Worm (Caenorhabditis elegans) whole organism, L4 larva: ENCODE data around the gene pdr-1.

Experiments
- F37D6.2 ChIP-seq: sonication (generic microtip); optimal IDR thresholded peaks from 2 replicates; lab custom pipeline; 2016; ENCODE audit warnings: mild to moderate bottlenecking, missing genetic modification characterization, missing compliant biosample characterization
- T20F7.1 ChIP-seq: fragments of 200-800 bp; sonication (Bioruptor generic); optimal IDR thresholded peaks from 2 replicates; lab custom pipeline; 2018; ENCODE audit warnings: mild to moderate bottlenecking, missing genetic modification characterization, missing compliant biosample characterization
- Y5F2A.4 ChIP-seq: fragments of 200-800 bp; sonication (Bioruptor generic); optimal IDR thresholded peaks from 2 replicates; lab custom pipeline; 2018; ENCODE audit warnings: mild to moderate bottlenecking, missing genetic modification characterization, missing compliant biosample characterization
- ama-1 ChIP-seq: fragments of 150-350 bp; optimal IDR thresholded peaks from 2 replicates; lab custom pipeline; 2014; ENCODE audit warnings: inconsistent platforms, mixed read lengths
- ceh-20 ChIP-seq: fragments of 200-800 bp; sonication (Bioruptor generic); IDR thresholded peaks from 2 replicates; pipeline ENCODE4 v1.3.6; 2022; ENCODE audit warnings: missing genetic modification reagents, missing genetic modification characterization, missing compliant biosample characterization
- ceh-62 ChIP-seq: sonication (generic microtip); optimal IDR thresholded peaks from 2 replicates; lab custom pipeline; 2017; ENCODE audit warnings: missing biosample characterization, missing genetic modification characterization
- daf-19 ChIP-seq: fragments of 200-800 bp; sonication (Bioruptor generic); conservative IDR thresholded peaks from 2 replicates; pipeline ENCODE4 v1.3.6; 2022; ENCODE audit warnings: missing genetic modification characterization, missing compliant biosample characterization
- dmd-8 ChIP-seq: fragments of 200-800 bp; sonication (Bioruptor generic); IDR thresholded peaks from 2 replicates; pipeline ENCODE4 v1.3.6; 2022; ENCODE audit warnings: missing genetic modification characterization, missing compliant biosample characterization
- duxl-1 ChIP-seq: sonication (generic microtip); optimal IDR thresholded peaks from 2 replicates; lab custom pipeline; 2016; ENCODE audit warnings: mild to moderate bottlenecking, missing genetic modification characterization, moderate library complexity, missing compliant biosample characterization; ENCODE audit not compliant: poor library complexity
- fos-1 ChIP-seq: fragments of 150-350 bp; optimal IDR thresholded peaks from 2 replicates; lab custom pipeline; 2014; ENCODE audit warnings: missing biosample characterization, missing genetic modification characterization
- lir-3 ChIP-seq: sonication (generic microtip); optimal IDR thresholded peaks from 2 replicates; lab custom pipeline; 2016; ENCODE audit warnings: mild to moderate bottlenecking, missing genetic modification characterization, missing compliant biosample characterization
- mdl-1 ChIP-seq, 2 experiments: fragments of 150-350 bp in 1 of 2; sonication (generic microtip) in 1 of 2; optimal IDR thresholded peaks; 2 replicates each; lab custom pipeline; 2014 to 2017; ENCODE audit warnings: missing biosample characterization in 2 of 2, missing genetic modification characterization in 2 of 2
- mep-1 ChIP-seq: fragments of 150-350 bp; sonication (generic microtip); optimal IDR thresholded peaks from 3 replicates; lab custom pipeline; 2014; ENCODE audit warnings: missing biosample characterization, missing genetic modification characterization
- mes-2 ChIP-seq: sonication (generic microtip); optimal IDR thresholded peaks from 2 replicates; lab custom pipeline; 2016; ENCODE audit warnings: missing genotype, mild to moderate bottlenecking, missing genetic modification characterization, missing compliant biosample characterization; ENCODE audit not compliant: poor library complexity, severe bottlenecking
- mxl-3 ChIP-seq: fragments of 200-800 bp; sonication (Bioruptor generic); optimal IDR thresholded peaks from 2 replicates; lab custom pipeline; 2018; ENCODE audit warnings: mild to moderate bottlenecking, missing genetic modification characterization, missing compliant biosample characterization
- nhr-11 ChIP-seq: fragments of 150-350 bp; optimal IDR thresholded peaks from 2 replicates; lab custom pipeline; 2014; ENCODE audit warnings: missing biosample characterization, missing genetic modification characterization
- nhr-237 ChIP-seq: sonication (generic microtip); optimal IDR thresholded peaks from 2 replicates; lab custom pipeline; 2017; ENCODE audit warnings: missing biosample characterization, missing genetic modification characterization
- nhr-42 ChIP-seq: fragments of 200-800 bp; sonication (Bioruptor generic); IDR thresholded peaks from 2 replicates; pipeline ENCODE4 v1.3.6; 2022; ENCODE audit warnings: missing genetic modification characterization, missing compliant biosample characterization
- nhr-76 ChIP-seq: fragments of 150-350 bp; optimal IDR thresholded peaks from 2 replicates; lab custom pipeline; 2014; ENCODE audit warnings: missing biosample characterization, missing genetic modification characterization
- spr-1 ChIP-seq: sonication (generic microtip); optimal IDR thresholded peaks from 2 replicates; lab custom pipeline; 2016; ENCODE audit warnings: mild to moderate bottlenecking, missing genetic modification characterization, missing compliant biosample characterization
- unc-39 ChIP-seq: sonication (generic microtip); optimal IDR thresholded peaks from 2 replicates; lab custom pipeline; 2017; ENCODE audit warnings: missing biosample characterization, missing genetic modification characterization
- unc-62 ChIP-seq, 3 experiments: fragments of 150-350 bp in 1 of 3; sonication (generic microtip); optimal IDR thresholded peaks in 2 of 3; peaks in 1 of 3; 1 replicate in 1 of 3; 2 replicates in 2 of 3; lab custom pipeline; 2014 to 2017; ENCODE audit warnings: missing biosample characterization in 3 of 3, missing genetic modification characterization in 3 of 3, missing genetic modification reagents in 3 of 3, missing genotype in 1 of 3
- vab-7 ChIP-seq: fragments of 200-800 bp; sonication (Bioruptor generic); IDR thresholded peaks from 2 replicates; pipeline ENCODE4 v1.3.6; 2022; ENCODE audit warnings: missing genetic modification reagents, missing genetic modification characterization, missing compliant biosample characterization

pdr-1 gene

ce11 chrIII:13770017-13770416 is 1.3 kb upstream of the pdr-1 start:
- TF ChIP-seq unc-62 (GFP tag; optimal IDR thresholded peaks at IDR 0.05 in 1 of 2; lab: Kevin White, UChicago) (peak in 1 of 2 experiments; percentile 96), unc-62 (tag; optimal IDR thresholded peaks at IDR 0.05; lab: Kevin White, UChicago) (no peak), fos-1 (tag; lab: Kevin White, UChicago) (no peak), ceh-62 (no peak), Y5F2A.4 (no peak), nhr-11 (tag; lab: Kevin White, UChicago) (no peak), lir-3 (tag; lab: Kevin White, UChicago) (no peak)
- TF ChIP-seq, all 104 proteins: peak for 1

DNA sequence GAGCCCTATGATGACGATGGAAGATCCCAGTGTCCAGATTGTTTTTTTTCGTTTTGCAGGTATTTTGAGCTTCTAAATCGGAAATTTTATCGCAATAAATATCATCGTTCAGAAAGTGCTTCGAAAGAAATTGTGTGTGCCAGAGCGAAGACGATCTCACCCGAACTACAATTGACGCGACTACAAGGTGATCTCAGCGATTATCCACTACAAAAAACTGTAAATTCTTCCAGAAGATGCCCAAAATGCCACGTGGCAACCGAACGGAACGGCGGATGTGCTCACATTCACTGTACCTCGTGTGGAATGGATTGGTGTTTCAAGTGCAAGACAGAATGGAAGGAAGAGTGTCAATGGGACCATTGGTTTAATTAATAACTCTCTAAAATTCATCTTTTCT is 1.6 kb downstream of the pdr-1 start, which contains the start of gene mdt-29:
mdt-29 (plus strand) TSS at position 301 of the 400 bp plus-strand sequence.
- TF ChIP-seq nhr-76 (no peak), unc-39 (tag; lab: Kevin White, UChicago) (no peak), dmd-8 (no peak), spr-1 (tag; lab: Kevin White, UChicago) (no peak), ama-1 (no peak), ceh-20 (GFP tag; lab: Robert Waterston, UW) (no peak), mep-1 (tag; lab: Kevin White, UChicago) (no peak), nhr-42 (GFP tag; lab: Robert Waterston, UW) (no peak), F37D6.2 (tag; lab: Kevin White, UChicago) (no peak), vab-7 (no peak), nhr-237 (tag; lab: Kevin White, UChicago) (no peak)

- TF ChIP-seq mxl-3 (GFP tag; lab: Kevin White, UChicago) (no peak), mdl-1 (tag; optimal IDR thresholded peaks at IDR 0.05; lab: Kevin White, UChicago) (peak in 1 of 2 experiments; percentile 32)
Observed at ce11 chrIII:13778816-13779215, 7.5 kb downstream of the pdr-1 start.

DNA sequence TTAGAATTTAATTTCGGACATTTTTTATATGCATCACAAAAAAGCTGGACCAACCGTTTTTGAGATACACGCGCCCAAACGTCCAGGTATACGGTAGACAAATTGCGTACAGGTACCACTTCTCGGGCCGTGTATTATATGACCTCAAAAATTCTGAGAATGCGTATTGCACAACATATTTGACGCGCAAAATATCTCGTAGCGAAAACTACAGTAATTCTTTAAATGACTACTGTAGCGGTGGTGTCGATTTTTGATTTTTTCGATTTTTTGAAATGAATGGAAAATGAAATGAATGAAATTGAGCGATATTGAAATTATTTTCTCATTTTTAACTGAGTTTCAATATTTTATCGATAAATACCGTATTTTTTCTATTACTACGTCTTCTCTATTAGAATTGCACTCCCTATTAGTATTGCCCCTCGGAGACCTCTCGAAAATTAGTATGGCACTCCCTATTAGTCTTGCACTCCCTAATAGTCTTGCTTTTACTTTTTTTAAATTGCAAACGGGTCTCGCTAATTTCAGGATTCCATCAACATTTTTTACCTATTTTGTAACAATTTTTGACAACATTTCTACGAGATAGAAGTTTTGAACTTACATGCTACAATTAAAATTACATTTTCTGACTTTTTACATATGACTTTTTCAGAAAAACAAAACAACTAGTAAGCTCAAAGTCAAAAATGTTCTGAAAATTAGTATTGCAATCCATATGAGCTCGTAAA is 8.2 kb downstream of the pdr-1 start:
- peak in 1 of 2 experiments; percentile 95 for TF ChIP-seq unc-62 (GFP tag; optimal IDR thresholded peaks at IDR 0.05 in 1 of 2; lab: Kevin White, UChicago)
- no peak for TF ChIP-seq unc-62 (tag; optimal IDR thresholded peaks at IDR 0.05; lab: Kevin White, UChicago)
- TF ChIP-seq mes-2 (tag; lab: Kevin White, UChicago), result peak; percentile 39
- no peak for TF ChIP-seq T20F7.1 (GFP tag; lab: Kevin White, UChicago)

ce11 chrIII:13780199-13780706 is 8.9 kb downstream of the pdr-1 start, which contains the start of gene pot-3:
Gene pot-3 (plus strand): TSS chrIII:13780215.
- peak; percentile 47 for TF ChIP-seq duxl-1
- peak; percentile 45 for TF ChIP-seq mes-2 (tag; lab: Kevin White, UChicago)
- TF ChIP-seq daf-19 (GFP tag; lab: Robert Waterston, UW), result no peak
- peak in 1 of 2 experiments; percentile 79 for TF ChIP-seq unc-62 (GFP tag; optimal IDR thresholded peaks at IDR 0.05 in 1 of 2; lab: Kevin White, UChicago)
- TF ChIP-seq unc-62 (tag; optimal IDR thresholded peaks at IDR 0.05; lab: Kevin White, UChicago), result no peak
